Fruit fly (Drosophila melanogaster): ENCODE data around the gene CG18249.
A peak's percentile ranks its signal among the peaks of the same experiment; 100 is the strongest.

Gene CG18249

DNA sequence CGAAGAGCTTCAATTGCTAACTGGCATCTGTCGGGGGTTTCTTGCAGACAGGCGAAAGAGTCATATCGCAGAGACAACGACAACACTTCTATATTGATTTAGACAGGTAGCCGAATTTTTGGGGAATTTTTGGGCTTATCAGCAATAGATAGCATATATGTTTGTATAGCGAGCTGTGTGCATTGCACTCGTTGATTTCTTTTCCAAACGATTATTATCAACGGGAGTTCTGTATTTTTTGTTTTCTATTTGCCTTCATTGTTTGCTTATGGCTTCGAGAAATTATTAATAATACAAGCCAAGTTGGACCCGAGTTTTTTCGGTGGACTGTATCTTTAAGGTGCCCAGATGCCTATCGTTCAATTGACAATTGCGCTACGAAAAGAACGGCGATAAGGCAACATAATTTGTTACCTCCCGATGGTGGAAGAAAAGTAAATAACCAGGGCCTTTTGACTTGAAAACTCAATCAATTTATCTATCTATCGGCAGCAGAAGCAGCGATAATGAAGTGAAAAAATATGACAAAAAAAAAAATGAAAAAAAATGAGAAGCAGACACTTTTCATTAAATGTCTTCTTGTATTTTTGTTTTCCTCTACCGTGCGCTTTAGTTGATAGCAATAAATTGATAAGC, 39.5 kb upstream of the CG18249 start (continued):
- TF ChIP-seq Asciz (GFP tag; optimal IDR thresholded peaks at IDR 0.05) (peak; percentile 30), CG6654 (GFP tag; optimal IDR thresholded peaks at IDR 0.05) (no peak), CG2120 (GFP tag; optimal IDR thresholded peaks at IDR 0.05) (no peak), Meics (GFP tag; optimal IDR thresholded peaks at IDR 0.05) (no peak), Usf (GFP tag; optimal IDR thresholded peaks at IDR 0.05) (no peak), CG4707 (GFP tag; optimal IDR thresholded peaks at IDR 0.05) (no peak), ftz-f1 (GFP tag; optimal IDR thresholded peaks at IDR 0.05) (no peak), CG2116 (GFP tag; optimal IDR thresholded peaks at IDR 0.05) (peak; percentile 38), D19B (GFP tag; optimal IDR thresholded peaks at IDR 0.05) (no peak), CG10431 (GFP tag; optimal IDR thresholded peaks at IDR 0.05) (peak; percentile 20), CG3407 (GFP tag; optimal IDR thresholded peaks at IDR 0.05) (peak; percentile 49), CG4282 (GFP tag; optimal IDR thresholded peaks at IDR 0.05) (no peak), tll (GFP tag; optimal IDR thresholded peaks at IDR 0.05) (peak in 1 of 2 experiments; percentile 79), grn (GFP tag; optimal IDR thresholded peaks at IDR 0.05) (peak; percentile 98), CG30431 (GFP tag; optimal IDR thresholded peaks at IDR 0.05) (no peak), CG11093 (GFP tag; IDR thresholded peaks at IDR 0.05) (no peak), Poxn (GFP tag; IDR thresholded peaks at IDR 0.05) (no peak), CG14014 (GFP tag; IDR thresholded peaks at IDR 0.05) (no peak), p53 (GFP tag; optimal IDR thresholded peaks at IDR 0.05) (no peak), ab (GFP tag; optimal IDR thresholded peaks at IDR 0.05) (no peak), Tbp (GFP tag; optimal IDR thresholded peaks at IDR 0.05) (no peak), Doc2 (GFP tag; IDR thresholded peaks at IDR 0.05) (no peak), CG13894 (tag; optimal IDR thresholded peaks at IDR 0.05) (no peak), CG12942 (GFP tag; optimal IDR thresholded peaks at IDR 0.05) (no peak), CG32767 (GFP tag; IDR thresholded peaks at IDR 0.05) (no peak), CG17612 (GFP tag; IDR thresholded peaks at IDR 0.05) (no peak), Fer1 (GFP tag; optimal IDR thresholded peaks at IDR 0.05) (no peak), Hsf (GFP tag; optimal IDR thresholded peaks at IDR 0.05) (no peak), CG3847 (GFP tag; IDR thresholded peaks at IDR 0.05) (no peak), E2f2 (GFP tag; IDR thresholded peaks at IDR 0.05) (no peak), CG9727 (GFP tag; optimal IDR thresholded peaks at IDR 0.05) (peak; percentile 63), BEAF-32 (GFP tag; optimal IDR thresholded peaks at IDR 0.05) (no peak), CG17186 (GFP tag; optimal IDR thresholded peaks at IDR 0.05) (no peak), CG14441 (GFP tag; IDR thresholded peaks at IDR 0.05) (no peak), CG2712 (tag; optimal IDR thresholded peaks at IDR 0.05) (peak; percentile 40), lilli (GFP tag; optimal IDR thresholded peaks at IDR 0.05) (no peak), fd102C (GFP tag; optimal IDR thresholded peaks at IDR 0.05) (peak; percentile 75), CG2129 (GFP tag; IDR thresholded peaks at IDR 0.05; ENCODE audit: partially characterized antibody) (no peak), Drgx (GFP tag; IDR thresholded peaks at IDR 0.05) (no peak), Sry-β (GFP tag; optimal IDR thresholded peaks at IDR 0.05) (peak; percentile 15), peb (GFP tag; IDR thresholded peaks at IDR 0.05) (no peak), CG8944 (GFP tag; optimal IDR thresholded peaks at IDR 0.05) (no peak), eve (GFP tag; optimal IDR thresholded peaks at IDR 0.05) (no peak), CG31365 (tag; optimal IDR thresholded peaks at IDR 0.05) (no peak), CG4424 (GFP tag; optimal IDR thresholded peaks at IDR 0.05) (no peak), onecut (GFP tag; IDR thresholded peaks at IDR 0.05) (0 out of 2 replicates have a peak, but pooled peaks have one; percentile 5), CG1603 (tag; optimal IDR thresholded peaks at IDR 0.05) (peak; percentile 34), fd3F (GFP tag; optimal IDR thresholded peaks at IDR 0.05) (no peak), corto (GFP tag; optimal IDR thresholded peaks at IDR 0.05) (no peak), ci (GFP tag; IDR thresholded peaks at IDR 0.05) (0 out of 3 replicates have a peak, but pooled peaks have one; percentile 50), sens-2 (GFP tag; IDR thresholded peaks at IDR 0.05) (no peak; the same call in 1 of the 2 replicates)
